Fruit fly (Drosophila melanogaster) whole organism, prepupa: Measurements from ENCODE around the gene hoip.

Source experiments
- CG10669 ChIP-seq: fragments of 200-800 bp; sonication (Bioruptor generic); optimal IDR thresholded peaks from 3 replicates; lab custom pipeline; 2018; ENCODE audit warnings: missing biosample characterization, mild to moderate bottlenecking, missing genetic modification characterization, moderate library complexity
- CG11762 ChIP-seq: fragments of 200-800 bp; sonication (Bioruptor generic); optimal IDR thresholded peaks from 3 replicates; lab custom pipeline; 2016; ENCODE audit warnings: missing biosample characterization, missing genetic modification characterization; ENCODE audit not compliant: insufficient read depth
- CG11902 ChIP-seq: fragments of 200-800 bp; sonication (Bioruptor generic); optimal IDR thresholded peaks from 3 replicates; lab custom pipeline; 2016; ENCODE audit warnings: missing biosample characterization, missing genetic modification characterization
- CG15336 ChIP-seq: fragments of 200-800 bp; sonication (Bioruptor generic); IDR thresholded peaks from 2 replicates; pipeline ENCODE4 v1.3.6; 2022; ENCODE audit warnings: missing biosample characterization, missing genetic modification characterization
- CG1621 ChIP-seq: fragments of 200-800 bp; sonication (Bioruptor generic); optimal IDR thresholded peaks from 3 replicates; lab custom pipeline; 2018; ENCODE audit warnings: missing biosample characterization, mild to moderate bottlenecking, missing genetic modification characterization
- CG16779 ChIP-seq: fragments of 200-800 bp; sonication (Bioruptor generic); optimal IDR thresholded peaks from 3 replicates; lab custom pipeline; 2017; ENCODE audit warnings: missing biosample characterization, mild to moderate bottlenecking, missing genetic modification characterization
- CG3919 ChIP-seq: fragments of 200-800 bp; sonication (Bioruptor generic); optimal IDR thresholded peaks from 3 replicates; lab custom pipeline; 2016; ENCODE audit warnings: missing biosample characterization, missing genetic modification characterization
- CG6163 ChIP-seq: fragments of 200-800 bp; sonication (Bioruptor generic); IDR thresholded peaks from 3 replicates; pipeline ENCODE4 v1.3.6; 2022; ENCODE audit warnings: missing biosample characterization, missing genetic modification characterization
- CG6276 ChIP-seq: fragments of 200-800 bp; sonication (Bioruptor generic); optimal IDR thresholded peaks from 2 replicates; lab custom pipeline; 2017; ENCODE audit warnings: missing biosample characterization, mild to moderate bottlenecking, missing genetic modification characterization
- CG6792 ChIP-seq: fragments of 200-800 bp; sonication (Bioruptor generic); optimal IDR thresholded peaks from 3 replicates; lab custom pipeline; 2016; ENCODE audit warnings: missing biosample characterization, missing genetic modification characterization
- CG6808 ChIP-seq: fragments of 200-800 bp; sonication (Bioruptor generic); optimal IDR thresholded peaks from 3 replicates; lab custom pipeline; 2017; ENCODE audit warnings: missing biosample characterization, missing genetic modification characterization, mild to moderate bottlenecking, moderate library complexity, missing genetic modification reagents
- CG6854 ChIP-seq: fragments of 200-800 bp; sonication (Bioruptor generic); optimal IDR thresholded peaks from 2 replicates; lab custom pipeline; 2017; ENCODE audit warnings: missing biosample characterization, mild to moderate bottlenecking, missing genetic modification characterization
- CG7368 ChIP-seq: fragments of 200-800 bp; sonication (Bioruptor generic); optimal IDR thresholded peaks from 3 replicates; lab custom pipeline; 2016; ENCODE audit warnings: missing biosample characterization, missing genetic modification characterization
- CG8119 ChIP-seq: fragments of 200-800 bp; sonication (Bioruptor generic); IDR thresholded peaks from 3 replicates; pipeline ENCODE4 v1.3.6; 2022; ENCODE audit warnings: missing biosample characterization, missing genetic modification characterization
- CG8319 ChIP-seq: fragments of 200-800 bp; sonication (Bioruptor generic); optimal IDR thresholded peaks from 3 replicates; lab custom pipeline; 2016; ENCODE audit warnings: missing biosample characterization, missing genetic modification characterization
- CG8632 ChIP-seq: fragments of 200-800 bp; sonication (Bioruptor generic); optimal IDR thresholded peaks from 3 replicates; lab custom pipeline; 2016; ENCODE audit warnings: missing biosample characterization, missing genetic modification characterization
- Eip78C ChIP-seq: fragments of 200-800 bp; sonication (Bioruptor generic); peaks from one replicate; lab custom pipeline; 2016; ENCODE audit warnings: missing biosample characterization, missing genetic modification characterization
- Eip93F ChIP-seq: fragments of 200-800 bp; sonication (Bioruptor generic); optimal IDR thresholded peaks from 2 replicates; lab custom pipeline; 2016; ENCODE audit warnings: missing biosample characterization, mild to moderate bottlenecking, missing genetic modification characterization
- Ets96B ChIP-seq: fragments of 200-800 bp; optimal IDR thresholded peaks from 2 replicates; lab custom pipeline; 2019; ENCODE audit warnings: missing biosample characterization, mild to moderate bottlenecking, missing genetic modification characterization, moderate library complexity
- Gug ChIP-seq: fragments of 200-800 bp; sonication (Bioruptor generic); IDR thresholded peaks from 2 replicates; pipeline ENCODE4 v1.3.6; 2022; ENCODE audit warnings: missing biosample characterization, missing genetic modification characterization
- Hr39 ChIP-seq: fragments of 200-800 bp; sonication (Bioruptor generic); optimal IDR thresholded peaks from 2 replicates; lab custom pipeline; 2016; ENCODE audit warnings: missing biosample characterization, missing genetic modification characterization
- Lpt ChIP-seq: fragments of 200-800 bp; sonication (Bioruptor generic); optimal IDR thresholded peaks from 3 replicates; lab custom pipeline; 2016; ENCODE audit warnings: missing biosample characterization, missing genetic modification characterization
- Met ChIP-seq: fragments of 200-800 bp; sonication (Bioruptor generic); optimal IDR thresholded peaks from 3 replicates; lab custom pipeline; 2016; ENCODE audit warnings: missing biosample characterization, missing genetic modification characterization
- OdsH ChIP-seq: fragments of 200-800 bp; sonication (Bioruptor generic); optimal IDR thresholded peaks from 3 replicates; lab custom pipeline; 2016; ENCODE audit warnings: missing biosample characterization, missing genetic modification characterization
- Smox ChIP-seq: fragments of 200-800 bp; sonication (Bioruptor generic); optimal IDR thresholded peaks from 3 replicates; lab custom pipeline; 2016; ENCODE audit warnings: missing biosample characterization, missing genetic modification characterization
- Sox102F ChIP-seq: fragments of 200-800 bp; sonication (Bioruptor generic); optimal IDR thresholded peaks from 2 replicates; lab custom pipeline; 2016; ENCODE audit warnings: missing biosample characterization, mild to moderate bottlenecking, missing genetic modification characterization
- Sox15 ChIP-seq: fragments of 200-800 bp; sonication (Bioruptor generic); optimal IDR thresholded peaks from 3 replicates; lab custom pipeline; 2016; ENCODE audit warnings: missing biosample characterization, missing genetic modification characterization
- achi ChIP-seq: fragments of 200-800 bp; sonication (Bioruptor generic); optimal IDR thresholded peaks from 3 replicates; lab custom pipeline; 2016; ENCODE audit warnings: missing biosample characterization, missing genetic modification characterization
- cyc ChIP-seq: fragments of 200-800 bp; sonication (Bioruptor generic); optimal IDR thresholded peaks from 3 replicates; lab custom pipeline; 2016; ENCODE audit warnings: missing biosample characterization, missing genetic modification characterization
- dsx ChIP-seq: fragments of 200-800 bp; optimal IDR thresholded peaks from 3 replicates; lab custom pipeline; 2019; ENCODE audit warnings: missing biosample characterization, mild to moderate bottlenecking, missing genetic modification characterization, moderate library complexity; ENCODE audit not compliant: poor library complexity, severe bottlenecking
- eg ChIP-seq: fragments of 200-800 bp; sonication (Bioruptor generic); IDR thresholded peaks from 3 replicates; pipeline ENCODE4 v1.3.6; 2022; ENCODE audit warnings: missing biosample characterization, missing genetic modification characterization
- esn ChIP-seq: fragments of 200-800 bp; sonication (Bioruptor generic); optimal IDR thresholded peaks from 2 replicates; lab custom pipeline; 2016; ENCODE audit warnings: missing biosample characterization, mild to moderate bottlenecking, missing genetic modification characterization, moderate library complexity
- fd59A ChIP-seq: fragments of 200-800 bp; sonication (Bioruptor generic); optimal IDR thresholded peaks from 2 replicates; lab custom pipeline; 2017; ENCODE audit warnings: missing biosample characterization, mild to moderate bottlenecking, missing genetic modification characterization, missing genetic modification reagents
- fd85E ChIP-seq: fragments of 200-800 bp; sonication (Bioruptor generic); optimal IDR thresholded peaks from 3 replicates; lab custom pipeline; 2016; ENCODE audit warnings: missing biosample characterization, missing genetic modification characterization
- fkh ChIP-seq: fragments of 200-800 bp; sonication (Bioruptor generic); optimal IDR thresholded peaks from 3 replicates; lab custom pipeline; 2017; ENCODE audit warnings: missing biosample characterization, mild to moderate bottlenecking, missing genetic modification characterization, moderate library complexity
- lz ChIP-seq: fragments of 200-800 bp; sonication (Bioruptor generic); optimal IDR thresholded peaks from 3 replicates; lab custom pipeline; 2016; ENCODE audit warnings: missing biosample characterization, missing genetic modification characterization
- net ChIP-seq: fragments of 200-800 bp; sonication (Bioruptor generic); optimal IDR thresholded peaks from 3 replicates; lab custom pipeline; 2016; ENCODE audit warnings: missing biosample characterization, missing genetic modification characterization
- pdm3 ChIP-seq: fragments of 200-800 bp; sonication (Bioruptor generic); optimal IDR thresholded peaks from 3 replicates; lab custom pipeline; 2016; ENCODE audit warnings: missing biosample characterization, missing genetic modification characterization
- salr ChIP-seq, 2 experiments: fragments of 200-800 bp; sonication (Bioruptor generic); optimal IDR thresholded peaks; 3 replicates each; lab custom pipeline; 2016 to 2018; ENCODE audit warnings: missing biosample characterization in 2 of 2, missing genetic modification characterization in 2 of 2, mild to moderate bottlenecking in 1 of 2
- spab ChIP-seq: fragments of 200-800 bp; sonication (Bioruptor generic); optimal IDR thresholded peaks from 2 replicates; lab custom pipeline; 2017; ENCODE audit warnings: missing biosample characterization, mild to moderate bottlenecking, missing genetic modification characterization, missing genetic modification reagents
- ss ChIP-seq, 2 experiments: fragments of 200-800 bp; sonication (Bioruptor generic); optimal IDR thresholded peaks; 2 replicates in 1 of 2; 3 replicates in 1 of 2; lab custom pipeline; 2017 to 2018; ENCODE audit warnings: mild to moderate bottlenecking in 2 of 2, missing biosample characterization in 2 of 2, missing genetic modification characterization in 2 of 2, moderate library complexity in 1 of 2

Gene hoip

DNA sequence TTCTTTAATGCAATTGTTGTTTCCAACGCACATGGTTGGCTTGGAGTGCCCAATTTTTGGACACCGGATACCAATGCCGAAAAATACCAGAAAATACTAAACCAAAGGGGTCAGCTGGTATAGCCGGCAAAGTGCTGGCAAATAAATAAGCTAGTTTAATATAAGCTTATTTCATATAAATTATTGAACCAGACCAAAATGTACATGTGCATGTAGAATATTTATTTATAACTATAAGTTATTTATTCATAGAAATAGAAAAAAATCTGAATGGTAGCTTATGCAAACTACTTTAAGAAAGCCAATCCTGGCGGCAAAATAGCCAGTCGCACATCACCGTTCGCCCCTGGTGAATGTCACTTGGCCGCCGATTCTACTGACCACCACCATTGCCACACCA, 863 bp downstream of the hoip start, which contains the start of gene pelo (continued):
- TF ChIP-seq dsx (GFP tag; lab: Kevin White, UChicago) (peak; percentile 7), fkh (GFP tag; lab: Kevin White, UChicago) (peak; percentile 41), CG6808 (GFP tag; lab: Kevin White, UChicago) (no peak), CG3919 (peak; percentile 40), fd59A (GFP tag; lab: Kevin White, UChicago) (no peak), net (GFP tag; lab: Kevin White, UChicago) (no peak), pdm3 (peak; percentile 43), spab (GFP tag; lab: Kevin White, UChicago) (no peak), Lpt (GFP tag; lab: Kevin White, UChicago) (no peak), fd85E (GFP tag; lab: Kevin White, UChicago) (no peak), Ets96B (tag; lab: Kevin White, UChicago) (peak; percentile 53), Sox102F (GFP tag; lab: Kevin White, UChicago) (peak; percentile 9), achi (GFP tag; lab: Kevin White, UChicago) (peak; percentile 44), salr (GFP tag; optimal IDR thresholded peaks at IDR 0.05; lab: Kevin White, UChicago) (no peak), CG6854 (GFP tag; lab: Kevin White, UChicago) (peak; percentile 9), CG6792 (peak; percentile 38), CG16779 (tag; lab: Kevin White, UChicago) (no peak), CG11762 (GFP tag; lab: Kevin White, UChicago) (peak; percentile 9), CG8632 (GFP tag; lab: Kevin White, UChicago) (peak; percentile 21), Gug (no peak), Met (GFP tag; lab: Kevin White, UChicago) (peak; percentile 51), Hr39 (GFP tag; lab: Kevin White, UChicago) (no peak), CG10669 (GFP tag; lab: Kevin White, UChicago) (no peak), lz (GFP tag; lab: Kevin White, UChicago) (peak; percentile 45), CG11902 (GFP tag; lab: Kevin White, UChicago) (no peak), Eip93F (peak; percentile 55), cyc (GFP tag; lab: Kevin White, UChicago) (peak; percentile 39), Smox (GFP tag; lab: Kevin White, UChicago) (no peak), CG15336 (GFP tag; lab: Robert Waterston, UW) (no peak), CG8319 (GFP tag; lab: Kevin White, UChicago) (no peak), Eip78C (GFP tag; lab: Kevin White, UChicago) (peak; percentile 60)

dm6 chr2L:9703000-9703399, 3.4 kb downstream of the hoip start:
- TF ChIP-seq Sox15 (GFP tag; lab: Kevin White, UChicago) (no peak), fkh (GFP tag; lab: Kevin White, UChicago) (peak; percentile 25)

- TF ChIP-seq CG8119 (0 out of 3 replicates have a peak, but pooled peaks have one; percentile 14), CG6792 (no peak), fkh (GFP tag; lab: Kevin White, UChicago) (no peak), CG6276 (GFP tag; lab: Kevin White, UChicago) (peak; percentile 1), CG1621 (no peak), dsx (GFP tag; lab: Kevin White, UChicago) (peak; percentile 43), Lpt (GFP tag; lab: Kevin White, UChicago) (no peak), ss (GFP tag; optimal IDR thresholded peaks at IDR 0.05; lab: Kevin White, UChicago) (peak in 1 of 2 experiments; percentile 76), CG6163 (GFP tag; lab: Robert Waterston, UW) (0 out of 3 replicates have a peak, but pooled peaks have one; percentile 36), Sox15 (GFP tag; lab: Kevin White, UChicago) (no peak), CG7368 (GFP tag; lab: Kevin White, UChicago) (no peak), OdsH (GFP tag; lab: Kevin White, UChicago) (no peak), esn (GFP tag; lab: Kevin White, UChicago) (no peak), eg (peak; percentile 27; the same call in 1 of the 3 replicates)
Measured at dm6 chr2L:9704343-9704742, 4.8 kb downstream of the hoip start.
